Fruit fly (Drosophila melanogaster): ENCODE results near the gene ome.
A peak's percentile ranks its signal among the peaks of the same experiment; 100 is the strongest.

ome gene

dm6 chr3L:14672387-14673110 is at the start of gene ome, which contains the start of gene CG43121 (continued):
- TF ChIP-seq CG15269 (tag; optimal IDR thresholded peaks at IDR 0.05) (peak; percentile 28), Rx (GFP tag; IDR thresholded peaks at IDR 0.05) (no peak), p53 (GFP tag; optimal IDR thresholded peaks at IDR 0.05) (peak; percentile 11), Asciz (GFP tag; optimal IDR thresholded peaks at IDR 0.05) (peak; percentile 31), CG4820 (GFP tag; optimal IDR thresholded peaks at IDR 0.05) (no peak), so (GFP tag; IDR thresholded peaks at IDR 0.05) (peak; percentile 51; the same call in 1 of the 3 replicates), CG18599 (GFP tag; optimal IDR thresholded peaks at IDR 0.05) (peak; percentile 40), CG12659 (GFP tag; optimal IDR thresholded peaks at IDR 0.05) (peak; percentile 11), CG17359 (tag; optimal IDR thresholded peaks at IDR 0.05) (peak; percentile 30), CG9437 (GFP tag; optimal IDR thresholded peaks at IDR 0.05) (peak; percentile 24), CG12769 (tag; optimal IDR thresholded peaks at IDR 0.05) (peak; percentile 69), Optix (GFP tag; IDR thresholded peaks at IDR 0.05) (no peak), CG9876 (GFP tag; optimal IDR thresholded peaks at IDR 0.05) (no peak), CG2199 (GFP tag; IDR thresholded peaks at IDR 0.05) (peak; percentile 68; the same call in 1 of the 3 replicates), sug (tag; optimal IDR thresholded peaks at IDR 0.05) (peak; percentile 8), Dek (tag; optimal IDR thresholded peaks at IDR 0.05) (no peak), HLHmδ (GFP tag; optimal IDR thresholded peaks at IDR 0.05) (no peak), CG17361 (GFP tag; IDR thresholded peaks at IDR 0.05) (no peak), Opbp (GFP tag; IDR thresholded peaks at IDR 0.05; ENCODE audit: partially characterized antibody) (peak; percentile 46; the same call in 1 of the 3 replicates), eve (GFP tag; optimal IDR thresholded peaks at IDR 0.05) (no peak), CG4328 (GFP tag; optimal IDR thresholded peaks at IDR 0.05) (peak; percentile 35), NfI (GFP tag; optimal IDR thresholded peaks at IDR 0.05) (peak; percentile 11), row (GFP tag; IDR thresholded peaks at IDR 0.05) (peak; percentile 51; the same call in 2 of the 3 replicates), Adf1 (GFP tag; IDR thresholded peaks at IDR 0.05) (peak; percentile 21; the same call in 1 of the 2 replicates), Meics (GFP tag; optimal IDR thresholded peaks at IDR 0.05) (no peak), bcd (GFP tag; optimal IDR thresholded peaks at IDR 0.05) (no peak), CG2875 (GFP tag; optimal IDR thresholded peaks at IDR 0.05) (peak; percentile 10), ERR (GFP tag; optimal IDR thresholded peaks at IDR 0.05) (no peak), Oli (tag; optimal IDR thresholded peaks at IDR 0.05) (peak; percentile 1), CG10267 (tag; optimal IDR thresholded peaks at IDR 0.05) (peak; percentile 22), Lhr (GFP tag; optimal IDR thresholded peaks at IDR 0.05) (no peak), CG18262 (tag; optimal IDR thresholded peaks at IDR 0.05) (no peak), Kr (GFP tag; optimal IDR thresholded peaks at IDR 0.05) (no peak), CG8944 (GFP tag; optimal IDR thresholded peaks at IDR 0.05) (no peak), ken (GFP tag; IDR thresholded peaks at IDR 0.05) (0 out of 3 replicates have a peak, but pooled peaks have one; percentile 30), CG34376 (GFP tag; optimal IDR thresholded peaks at IDR 0.05) (peak; percentile 52), pfk (GFP tag; optimal IDR thresholded peaks at IDR 0.05) (peak; percentile 37), shn (GFP tag; optimal IDR thresholded peaks at IDR 0.05) (peak; percentile 27), Side (GFP tag; optimal IDR thresholded peaks at IDR 0.05) (no peak), pros (GFP tag; optimal IDR thresholded peaks at IDR 0.05) (no peak), Xrp1 (GFP tag; IDR thresholded peaks at IDR 0.05) (peak; percentile 29; the same call in 1 of the 2 replicates), HLH3B (GFP tag; IDR thresholded peaks at IDR 0.05) (peak; percentile 37; the same call in 1 of the 2 replicates), CG6765 (GFP tag; optimal IDR thresholded peaks at IDR 0.05) (no peak), sisA (GFP tag; IDR thresholded peaks at IDR 0.05) (no peak; the same call in 1 of the 2 replicates), Dbx (GFP tag; IDR thresholded peaks at IDR 0.05) (0 out of 3 replicates have a peak, but pooled peaks have one; percentile 59), ems (GFP tag; optimal IDR thresholded peaks at IDR 0.05) (no peak), CG9932 (GFP tag; IDR thresholded peaks at IDR 0.05) (peak; percentile 44; the same call in 1 of the 2 replicates), Xbp1 (GFP tag; optimal IDR thresholded peaks at IDR 0.05) (peak; percentile 5), z (GFP tag; IDR thresholded peaks at IDR 0.05) (peak; percentile 59; the same call in 1 of the 3 replicates)

Data from whole organism, embryonic.